Fruit fly (Drosophila melanogaster): Measurements from ENCODE around the gene CG43672.

DNA sequence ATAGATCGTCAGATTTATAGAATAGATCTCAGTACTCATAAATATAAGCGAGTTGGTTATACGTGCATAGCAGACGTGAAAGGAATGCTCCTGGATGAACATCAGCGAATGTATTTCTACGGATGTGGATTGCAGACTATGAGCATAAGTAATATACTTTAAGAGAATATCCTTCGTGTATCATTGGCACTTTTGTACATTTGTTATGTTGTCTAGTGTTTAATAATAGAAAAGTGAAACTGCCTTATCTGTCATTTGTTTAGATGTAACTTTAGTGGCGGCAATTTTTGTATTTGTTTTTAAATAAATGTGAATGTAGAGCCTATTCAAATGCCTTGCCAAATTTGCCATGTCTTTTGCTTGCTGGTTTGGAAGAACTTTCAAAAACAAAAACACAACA, at the start of gene CG43672:
- TF ChIP-seq CG8478 (optimal IDR thresholded peaks at IDR 0.05): no peak
- no peak for TF ChIP-seq CTCF (optimal IDR thresholded peaks at IDR 0.05)
